Worm (Caenorhabditis elegans): ENCODE measurements around the gene npr-33.

DNA sequence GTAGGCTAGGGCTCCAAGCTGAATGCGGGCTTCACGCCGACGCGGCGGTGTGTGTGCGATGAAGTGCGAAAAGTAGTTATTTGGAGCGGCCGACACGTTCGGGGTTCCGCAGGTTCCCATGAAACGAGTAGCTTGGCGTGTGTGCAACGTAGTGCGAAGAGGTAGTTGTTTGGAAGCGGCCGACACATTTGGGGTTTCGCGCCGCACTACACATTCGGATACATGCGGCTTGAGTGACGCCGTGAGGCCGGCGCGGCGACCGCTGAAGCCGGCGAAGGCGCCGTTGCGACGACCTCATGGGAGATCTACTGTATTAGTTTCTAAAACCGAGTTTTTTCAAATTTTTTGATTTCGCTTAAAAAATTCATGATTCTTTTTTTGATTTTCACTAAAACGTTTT is 9.2 kb upstream of the npr-33 start:
- TF ChIP-seq snpc-4 (tag; optimal IDR thresholded peaks at IDR 0.05) (no peak), nhr-11 (tag; optimal IDR thresholded peaks at IDR 0.05) (no peak), aly-2 (tag; optimal IDR thresholded peaks at IDR 0.05) (no peak), aha-1 (tag; optimal IDR thresholded peaks at IDR 0.05) (no peak), nhr-12 (tag; optimal IDR thresholded peaks at IDR 0.05) (no peak), lin-13 (GFP tag; optimal IDR thresholded peaks at IDR 0.05) (no peak), fos-1 (tag; optimal IDR thresholded peaks at IDR 0.05) (no peak)

All from whole organism, L1 larva.